Fruit fly (Drosophila melanogaster): Measurements from ENCODE around the gene hyx.

The hyx gene

dm6 chr3R:9038652-9039051, at the start of gene hyx:
TSS of gene hyx (plus strand) at chr3R:9038760.
- TF ChIP-seq CTCF (optimal IDR thresholded peaks at IDR 0.05) (no peak), CG8478 (optimal IDR thresholded peaks at IDR 0.05) (no peak)

dm6 chr3R:8992928-8993579, 45.5 kb upstream of the hyx start, which contains the start of gene CG11975:
TSS of gene CG11975 (plus strand) at chr3R:8993253.
- TF ChIP-seq CG8478 (optimal IDR thresholded peaks at IDR 0.05) (no peak), CTCF (optimal IDR thresholded peaks at IDR 0.05) (peak in 1 of 2 experiments; percentile 14)

- TF ChIP-seq CTCF (optimal IDR thresholded peaks at IDR 0.05) (no peak), CG8478 (optimal IDR thresholded peaks at IDR 0.05) (no peak)
Measured at dm6 chr3R:8997397-8997796, 41.2 kb upstream of the hyx start, which contains the start of gene CG11977. TSS of gene CG11977 (plus strand) at chr3R:8997697.

- TF ChIP-seq CG8478 (optimal IDR thresholded peaks at IDR 0.05), result no peak
Measured at dm6 chr3R:8998243-8998642, 40.3 kb upstream of the hyx start.

- TF ChIP-seq CTCF (optimal IDR thresholded peaks at IDR 0.05) (no peak), CG8478 (optimal IDR thresholded peaks at IDR 0.05) (no peak)
Measured at dm6 chr3R:9001720-9002240, 36.8 kb upstream of the hyx start.

dm6 chr3R:9002542-9002941, 36.0 kb upstream of the hyx start:
- no peak for TF ChIP-seq CTCF (optimal IDR thresholded peaks at IDR 0.05)
- no peak for TF ChIP-seq CG8478 (optimal IDR thresholded peaks at IDR 0.05)

dm6 chr3R:9003600-9004223, 34.8 kb upstream of the hyx start, which contains the start of the genes CG31100 and CG11980:
TSS of gene CG31100 (minus strand) at chr3R:9003650.
TSS of gene CG11980 (plus strand) at chr3R:9004017.
- TF ChIP-seq CTCF (optimal IDR thresholded peaks at IDR 0.05) (peak in 1 of 2 experiments; percentile 30), CG8478 (optimal IDR thresholded peaks at IDR 0.05) (no peak)

dm6 chr3R:9006129-9006528, 32.4 kb upstream of the hyx start, which contains the start of the genes Prosbeta3 and Iru:
TSS of gene Prosbeta3 (minus strand) at chr3R:9006226.
TSS of gene Iru (plus strand) at chr3R:9006456.
- TF ChIP-seq CTCF (optimal IDR thresholded peaks at IDR 0.05), result no peak

- TF ChIP-seq CTCF (optimal IDR thresholded peaks at IDR 0.05) (no peak), CG8478 (optimal IDR thresholded peaks at IDR 0.05) (no peak)
Measured at dm6 chr3R:9007258-9007657, 31.3 kb upstream of the hyx start.

- TF ChIP-seq CTCF (optimal IDR thresholded peaks at IDR 0.05), result no peak
- TF ChIP-seq CG8478 (optimal IDR thresholded peaks at IDR 0.05), result no peak
Measured at dm6 chr3R:9008202-9008601, 30.4 kb upstream of the hyx start, which contains the start of gene CG11983. TSS of gene CG11983 (plus strand) at chr3R:9008321.

dm6 chr3R:9010695-9011094, 27.9 kb upstream of the hyx start:
- TF ChIP-seq CG8478 (optimal IDR thresholded peaks at IDR 0.05) (no peak), CTCF (optimal IDR thresholded peaks at IDR 0.05) (no peak)

dm6 chr3R:9011708-9012107, 26.9 kb upstream of the hyx start:
- no peak for TF ChIP-seq CG8478 (optimal IDR thresholded peaks at IDR 0.05)

dm6 chr3R:9013765-9014380, 24.7 kb upstream of the hyx start:
- TF ChIP-seq CG8478 (optimal IDR thresholded peaks at IDR 0.05) (no peak), CTCF (optimal IDR thresholded peaks at IDR 0.05) (no peak)

dm6 chr3R:9014859-9015466, 23.6 kb upstream of the hyx start, which contains the start of the genes Kcmf1, Sf3b5 and CG11986:
TSS of gene Kcmf1 (minus strand) at chr3R:9014909.
TSS of gene Sf3b5 (minus strand) at chr3R:9015341.
TSS of gene CG11986 (plus strand) at chr3R:9015446.
- no peak for TF ChIP-seq CTCF (optimal IDR thresholded peaks at IDR 0.05)
- TF ChIP-seq CG8478 (optimal IDR thresholded peaks at IDR 0.05), result no peak

- TF ChIP-seq CTCF (optimal IDR thresholded peaks at IDR 0.05), result no peak
- TF ChIP-seq CG8478 (optimal IDR thresholded peaks at IDR 0.05), result no peak
Measured at dm6 chr3R:9016869-9017268, 21.7 kb upstream of the hyx start.
